Worm (Caenorhabditis elegans) whole organism, L4 larva: ENCODE results near the gene pad-2.

Experiments
- F26F4.8 ChIP-seq: fragments of 200-800 bp; sonication (Bioruptor generic); conservative IDR thresholded peaks from 2 replicates; pipeline ENCODE4 v1.3.6; 2022; ENCODE audit warnings: missing genetic modification characterization, missing compliant biosample characterization
- F37D6.2 ChIP-seq: sonication (generic microtip); optimal IDR thresholded peaks from 2 replicates; lab custom pipeline; 2016; ENCODE audit warnings: mild to moderate bottlenecking, missing genetic modification characterization, missing compliant biosample characterization
- F49E8.2 ChIP-seq: sonication (generic microtip); optimal IDR thresholded peaks from 2 replicates; lab custom pipeline; 2016; ENCODE audit warnings: missing compliant biosample characterization, mild to moderate bottlenecking, missing genetic modification characterization, borderline replicate concordance
- T26A8.4 ChIP-seq: fragments of 200-800 bp; sonication (Bioruptor generic); IDR thresholded peaks from 2 replicates; pipeline ENCODE4 v1.3.6; 2022; ENCODE audit warnings: missing genetic modification characterization, missing compliant biosample characterization
- Y105C5A.15 ChIP-seq: fragments of 200-800 bp; sonication (Bioruptor generic); IDR thresholded peaks from 2 replicates; pipeline ENCODE4 v1.3.6; 2022; ENCODE audit warnings: missing genetic modification characterization, missing compliant biosample characterization
- aha-1 ChIP-seq: fragments of 150-350 bp; peaks from one replicate; lab custom pipeline; 2014; ENCODE audit warnings: missing biosample characterization, missing genetic modification characterization
- ama-1 ChIP-seq: fragments of 150-350 bp; optimal IDR thresholded peaks from 2 replicates; lab custom pipeline; 2014; ENCODE audit warnings: inconsistent platforms, mixed read lengths
- arid-1 ChIP-seq: fragments of 200-800 bp; sonication (Bioruptor generic); conservative IDR thresholded peaks from 2 replicates; pipeline ENCODE4 v1.3.6; 2022; ENCODE audit warnings: missing genetic modification reagents, missing genetic modification characterization, missing compliant biosample characterization
- ceh-20 ChIP-seq: fragments of 200-800 bp; sonication (Bioruptor generic); IDR thresholded peaks from 2 replicates; pipeline ENCODE4 v1.3.6; 2022; ENCODE audit warnings: missing genetic modification reagents, missing genetic modification characterization, missing compliant biosample characterization
- ceh-28 ChIP-seq: fragments of 150-350 bp; optimal IDR thresholded peaks from 2 replicates; lab custom pipeline; 2014; ENCODE audit warnings: missing biosample characterization, missing genetic modification reagents, missing genetic modification characterization
- ceh-32 ChIP-seq: sonication (generic microtip); optimal IDR thresholded peaks from 2 replicates; lab custom pipeline; 2016; ENCODE audit warnings: mild to moderate bottlenecking, missing genetic modification characterization, missing compliant biosample characterization; ENCODE audit not compliant: poor library complexity
- ceh-82 ChIP-seq: sonication (generic microtip); optimal IDR thresholded peaks from 2 replicates; lab custom pipeline; 2017; ENCODE audit warnings: missing biosample characterization, missing genetic modification characterization
- ces-1 ChIP-seq: fragments of 150-350 bp; sonication (generic microtip); optimal IDR thresholded peaks from 4 replicates; lab custom pipeline; 2014; ENCODE audit warnings: missing biosample characterization, missing genetic modification reagents, missing genetic modification characterization
- ctbp-1 ChIP-seq: fragments of 200-800 bp; sonication (Bioruptor generic); IDR thresholded peaks from 2 replicates; pipeline ENCODE4 v1.3.6; 2022; ENCODE audit warnings: missing genetic modification reagents, missing genetic modification characterization, missing compliant biosample characterization
- daf-19 ChIP-seq: fragments of 200-800 bp; sonication (Bioruptor generic); conservative IDR thresholded peaks from 2 replicates; pipeline ENCODE4 v1.3.6; 2022; ENCODE audit warnings: missing genetic modification characterization, missing compliant biosample characterization
- daf-8 ChIP-seq: fragments of 200-800 bp; sonication (Bioruptor generic); IDR thresholded peaks from 2 replicates; pipeline ENCODE4 v1.3.6; 2022; ENCODE audit warnings: missing genetic modification characterization, missing compliant biosample characterization
- dmd-9 ChIP-seq: fragments of 200-800 bp; sonication (Bioruptor generic); IDR thresholded peaks from 2 replicates; pipeline ENCODE4 v1.3.6; 2022; ENCODE audit warnings: missing genetic modification reagents, missing genetic modification characterization, missing compliant biosample characterization
- dve-1 ChIP-seq: sonication (generic microtip); optimal IDR thresholded peaks from 2 replicates; lab custom pipeline; 2017; ENCODE audit warnings: antibody characterized with exemption, mild to moderate bottlenecking, missing genetic modification characterization, missing compliant biosample characterization; ENCODE audit not compliant: insufficient read depth
- egl-43 ChIP-seq: fragments of 200-800 bp; sonication (Bioruptor generic); IDR thresholded peaks from 2 replicates; pipeline ENCODE4 v1.3.6; 2022; ENCODE audit warnings: missing genetic modification reagents, missing genetic modification characterization, missing compliant biosample characterization
- fos-1 ChIP-seq: fragments of 150-350 bp; optimal IDR thresholded peaks from 2 replicates; lab custom pipeline; 2014; ENCODE audit warnings: missing biosample characterization, missing genetic modification characterization
- hlh-11 ChIP-seq: fragments of 200-800 bp; sonication (Bioruptor generic); optimal IDR thresholded peaks from 2 replicates; lab custom pipeline; 2018; ENCODE audit warnings: mild to moderate bottlenecking, missing genetic modification characterization, missing compliant biosample characterization
- hmg-1.1 ChIP-seq: fragments of 200-800 bp; sonication (Bioruptor generic); IDR thresholded peaks from 2 replicates; pipeline ENCODE4 v1.3.6; 2022; ENCODE audit warnings: missing genetic modification reagents, missing genetic modification characterization, missing compliant biosample characterization
- jun-1 ChIP-seq: fragments of 150-350 bp; optimal IDR thresholded peaks from 2 replicates; lab custom pipeline; 2014; ENCODE audit warnings: missing biosample characterization, missing genetic modification reagents, missing genetic modification characterization
- lim-7 ChIP-seq: fragments of 200-800 bp; sonication (Bioruptor generic); IDR thresholded peaks from 2 replicates; pipeline ENCODE4 v1.3.6; 2022; ENCODE audit warnings: missing genetic modification characterization, missing compliant biosample characterization
- lin-1 ChIP-seq: fragments of 200-800 bp; sonication (Bioruptor generic); IDR thresholded peaks from 2 replicates; pipeline ENCODE4 v1.3.6; 2022; ENCODE audit warnings: missing genetic modification reagents, missing genetic modification characterization, missing compliant biosample characterization
- lin-29 ChIP-seq: fragments of 200-800 bp; sonication (Bioruptor generic); IDR thresholded peaks from 2 replicates; pipeline ENCODE4 v1.3.6; 2022; ENCODE audit warnings: missing genetic modification reagents, missing genetic modification characterization, missing compliant biosample characterization
- madf-5 ChIP-seq, 2 experiments: fragments of 200-800 bp; sonication (Bioruptor generic); IDR thresholded peaks; 2 replicates each; pipeline ENCODE4 v1.3.6; 2022; ENCODE audit warnings: missing compliant biosample characterization in 2 of 2, missing genetic modification characterization in 2 of 2
- mdl-1 ChIP-seq, 2 experiments: fragments of 150-350 bp in 1 of 2; sonication (generic microtip) in 1 of 2; optimal IDR thresholded peaks; 2 replicates each; lab custom pipeline; 2014 to 2017; ENCODE audit warnings: missing biosample characterization in 2 of 2, missing genetic modification characterization in 2 of 2
- mes-2 ChIP-seq: sonication (generic microtip); optimal IDR thresholded peaks from 2 replicates; lab custom pipeline; 2016; ENCODE audit warnings: missing genotype, mild to moderate bottlenecking, missing genetic modification characterization, missing compliant biosample characterization; ENCODE audit not compliant: poor library complexity, severe bottlenecking
- mxl-2 ChIP-seq: fragments of 200-800 bp; sonication (Bioruptor generic); conservative IDR thresholded peaks from 2 replicates; pipeline ENCODE4 v1.3.6; 2022; ENCODE audit warnings: missing genetic modification reagents, missing genetic modification characterization, missing compliant biosample characterization
- mxl-3 ChIP-seq: fragments of 200-800 bp; sonication (Bioruptor generic); optimal IDR thresholded peaks from 2 replicates; lab custom pipeline; 2018; ENCODE audit warnings: mild to moderate bottlenecking, missing genetic modification characterization, missing compliant biosample characterization
- nhr-10 ChIP-seq: fragments of 150-350 bp; optimal IDR thresholded peaks from 2 replicates; lab custom pipeline; 2014; ENCODE audit warnings: missing biosample characterization, missing genetic modification characterization
- nhr-111 ChIP-seq: fragments of 200-800 bp; sonication (Bioruptor generic); optimal IDR thresholded peaks from 2 replicates; lab custom pipeline; 2018; ENCODE audit warnings: mild to moderate bottlenecking, missing genetic modification characterization, missing compliant biosample characterization
- nhr-25 ChIP-seq: sonication (generic microtip); optimal IDR thresholded peaks from 2 replicates; lab custom pipeline; 2017; ENCODE audit warnings: missing genetic modification characterization, mild to moderate bottlenecking, missing compliant biosample characterization, antibody characterized with exemption, moderate library complexity, borderline replicate concordance; ENCODE audit not compliant: insufficient read depth
- nhr-41 ChIP-seq: fragments of 200-800 bp; sonication (Bioruptor generic); IDR thresholded peaks from 2 replicates; pipeline ENCODE4 v1.3.6; 2022; ENCODE audit warnings: missing genetic modification reagents, missing genetic modification characterization, missing compliant biosample characterization
- nhr-48 ChIP-seq: sonication (generic microtip); optimal IDR thresholded peaks from 2 replicates; lab custom pipeline; 2016; ENCODE audit warnings: mild to moderate bottlenecking, missing genetic modification characterization, missing compliant biosample characterization
- nhr-76 ChIP-seq: fragments of 150-350 bp; optimal IDR thresholded peaks from 2 replicates; lab custom pipeline; 2014; ENCODE audit warnings: missing biosample characterization, missing genetic modification characterization
- pha-4 ChIP-seq, 2 experiments: fragments of 150-350 bp in 1 of 2; fragments of 200-800 bp in 1 of 2; sonication (Bioruptor generic) in 1 of 2; IDR thresholded peaks in 1 of 2; optimal IDR thresholded peaks in 1 of 2; 2 replicates each; pipeline versions ENCODE4 v1.3.6 to Lab custom; 2014 to 2022; ENCODE audit warnings: missing genetic modification characterization in 2 of 2, missing genetic modification reagents in 2 of 2, missing biosample characterization in 1 of 2, missing compliant biosample characterization in 1 of 2
- pqm-1 ChIP-seq: sonication (generic microtip); optimal IDR thresholded peaks from 2 replicates; lab custom pipeline; 2017; ENCODE audit warnings: missing biosample characterization, missing genetic modification characterization
- saeg-2 ChIP-seq: fragments of 200-800 bp; sonication (Bioruptor generic); IDR thresholded peaks from 2 replicates; pipeline ENCODE4 v1.3.6; 2022; ENCODE audit warnings: missing genetic modification reagents, missing genetic modification characterization, missing compliant biosample characterization
- skn-1 ChIP-seq: fragments of 150-350 bp; optimal IDR thresholded peaks from 2 replicates; lab custom pipeline; 2014; ENCODE audit warnings: missing biosample characterization, missing genetic modification characterization
- snpc-1.2 ChIP-seq: fragments of 200-800 bp; sonication (Bioruptor generic); IDR thresholded peaks from 2 replicates; pipeline ENCODE4 v1.3.6; 2022; ENCODE audit warnings: missing genetic modification reagents, missing genetic modification characterization, missing compliant biosample characterization
- spr-1 ChIP-seq: sonication (generic microtip); optimal IDR thresholded peaks from 2 replicates; lab custom pipeline; 2016; ENCODE audit warnings: mild to moderate bottlenecking, missing genetic modification characterization, missing compliant biosample characterization
- unc-62 ChIP-seq, 3 experiments: fragments of 150-350 bp in 1 of 3; sonication (generic microtip); optimal IDR thresholded peaks in 2 of 3; peaks in 1 of 3; 1 replicate in 1 of 3; 2 replicates in 2 of 3; lab custom pipeline; 2014 to 2017; ENCODE audit warnings: missing biosample characterization in 3 of 3, missing genetic modification characterization in 3 of 3, missing genetic modification reagents in 3 of 3, missing genotype in 1 of 3
- vab-7 ChIP-seq: fragments of 200-800 bp; sonication (Bioruptor generic); IDR thresholded peaks from 2 replicates; pipeline ENCODE4 v1.3.6; 2022; ENCODE audit warnings: missing genetic modification reagents, missing genetic modification characterization, missing compliant biosample characterization
- zfp-2 ChIP-seq: sonication (generic microtip); optimal IDR thresholded peaks from 2 replicates; lab custom pipeline; 2016; ENCODE audit warnings: mild to moderate bottlenecking, missing genetic modification characterization, missing compliant biosample characterization
- zip-2 ChIP-seq: fragments of 150-350 bp; optimal IDR thresholded peaks from 2 replicates; lab custom pipeline; 2014; ENCODE audit warnings: missing biosample characterization, missing genetic modification characterization

The pad-2 gene

DNA sequence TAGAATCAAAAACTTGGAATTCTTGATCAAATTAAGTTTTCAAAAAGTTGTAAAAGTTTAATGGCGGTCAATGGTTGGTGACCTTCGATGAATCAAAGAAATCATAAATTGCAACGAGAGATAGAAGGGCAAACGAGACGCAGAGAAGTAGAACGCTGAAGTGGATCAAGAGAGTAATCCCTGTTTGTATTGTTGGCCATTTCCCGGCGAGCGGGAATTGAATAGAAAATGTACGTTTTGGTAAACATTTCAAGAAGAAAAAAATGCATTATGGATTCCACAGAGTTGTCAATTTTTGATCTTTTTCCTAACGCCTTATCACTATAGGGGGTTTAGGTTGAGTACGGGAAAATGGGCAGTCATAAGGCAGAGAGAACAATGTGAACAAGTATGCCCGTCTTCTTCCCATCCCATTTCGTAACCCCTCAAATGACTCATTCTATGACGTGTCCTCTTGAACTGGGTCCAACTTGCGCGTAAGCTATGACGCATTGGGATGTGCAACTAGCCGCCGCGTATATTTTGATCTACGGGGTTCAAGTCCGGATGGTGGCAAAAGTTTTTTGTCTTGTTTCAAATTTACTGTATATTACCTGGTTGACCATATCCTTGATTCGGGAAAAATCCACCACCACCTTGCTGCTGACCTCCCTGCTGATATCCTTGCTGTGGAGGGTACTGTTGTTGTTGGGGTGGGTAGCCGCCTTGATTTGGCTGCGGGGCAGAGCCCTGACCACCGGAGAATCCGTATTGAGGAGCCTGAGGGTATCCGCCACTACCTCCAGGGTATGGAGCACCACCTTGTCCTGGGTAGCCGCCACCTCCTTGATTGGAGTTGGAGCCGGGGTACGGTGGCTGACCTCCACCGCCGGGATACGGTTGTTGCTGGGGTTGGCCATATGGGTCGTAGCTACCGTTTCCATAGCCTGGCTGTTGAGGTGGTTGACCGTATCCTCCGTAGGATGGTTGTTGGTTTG is 49.9 kb downstream of the pad-2 start (continued):
- TF ChIP-seq lim-7 (GFP tag; lab: Robert Waterston, UW) (no peak), mdl-1 (tag; optimal IDR thresholded peaks at IDR 0.05; lab: Kevin White, UChicago) (no peak), nhr-111 (GFP tag; lab: Kevin White, UChicago) (no peak), pha-4 (GFP tag; IDR thresholded peaks at IDR 0.05; lab: Robert Waterston, UW) (no peak), pha-4 (tag; optimal IDR thresholded peaks at IDR 0.05; lab: Kevin White, UChicago) (peak; percentile 49), skn-1 (tag; lab: Kevin White, UChicago) (no peak), unc-62 (GFP tag; optimal IDR thresholded peaks at IDR 0.05 in 1 of 2; lab: Kevin White, UChicago) (peak in 1 of 2 experiments; percentile 89), unc-62 (tag; optimal IDR thresholded peaks at IDR 0.05; lab: Kevin White, UChicago) (no peak), daf-8 (no peak), nhr-76 (tag; lab: Kevin White, UChicago) (no peak), ceh-28 (tag; lab: Kevin White, UChicago) (no peak), daf-19 (GFP tag; lab: Robert Waterston, UW) (no peak), hmg-1.1 (GFP tag; lab: Robert Waterston, UW) (no peak), ama-1 (lab: Kevin White, UChicago) (no peak), F37D6.2 (tag; lab: Kevin White, UChicago) (no peak), ceh-20 (GFP tag; lab: Robert Waterston, UW) (no peak), dmd-9 (GFP tag; lab: Robert Waterston, UW) (no peak), F26F4.8 (GFP tag; lab: Robert Waterston, UW) (no peak), aha-1 (tag; lab: Kevin White, UChicago) (no peak), madf-5 (GFP tag; IDR thresholded peaks at IDR 0.05; lab: Robert Waterston, UW) (no peak), mxl-3 (GFP tag; lab: Kevin White, UChicago) (no peak), arid-1 (GFP tag; lab: Robert Waterston, UW) (no peak), fos-1 (tag; lab: Kevin White, UChicago) (no peak), ceh-82 (tag; lab: Kevin White, UChicago) (no peak), saeg-2 (GFP tag; lab: Robert Waterston, UW) (no peak), ctbp-1 (GFP tag; lab: Robert Waterston, UW) (no peak), nhr-41 (GFP tag; lab: Robert Waterston, UW) (no peak), zfp-2 (tag; lab: Kevin White, UChicago) (no peak), nhr-10 (tag; lab: Kevin White, UChicago) (no peak), spr-1 (tag; lab: Kevin White, UChicago) (no peak), pqm-1 (tag; lab: Kevin White, UChicago) (no peak), jun-1 (tag; lab: Kevin White, UChicago) (no peak), Y105C5A.15 (GFP tag; lab: Robert Waterston, UW) (no peak), lin-1 (GFP tag; lab: Robert Waterston, UW) (no peak), ceh-32 (tag; lab: Kevin White, UChicago) (no peak), snpc-1.2 (no peak), dve-1 (peak; percentile 13), F49E8.2 (no peak), lin-29 (GFP tag; lab: Robert Waterston, UW) (no peak), hlh-11 (tag; lab: Kevin White, UChicago) (peak; percentile 0), nhr-25 (no peak), nhr-48 (tag; lab: Kevin White, UChicago) (no peak), egl-43 (no peak), ces-1 (no peak), mes-2 (tag; lab: Kevin White, UChicago) (no peak), vab-7 (no peak), T26A8.4 (GFP tag; lab: Robert Waterston, UW) (no peak), mxl-2 (GFP tag; lab: Robert Waterston, UW) (no peak), zip-2 (tag; lab: Kevin White, UChicago) (no peak)
